Fruit fly (Drosophila melanogaster) whole organism, embryonic: Measurements from ENCODE around the gene CG6180.

Experiments used
- Atf6 ChIP-seq: fragments of 200-800 bp; sonication (Bioruptor generic); IDR thresholded peaks from 2 replicates; pipeline ENCODE4 v1.3.6; 2022; ENCODE audit warnings: missing biosample characterization, missing genetic modification characterization
- CG10274 ChIP-seq: fragments of 200-800 bp; sonication (Bioruptor generic); optimal IDR thresholded peaks from 3 replicates; lab custom pipeline; 2017; ENCODE audit warnings: missing biosample characterization, mild to moderate bottlenecking, missing genetic modification characterization
- CG13775 ChIP-seq: fragments of 200-800 bp; sonication (Bioruptor generic); optimal IDR thresholded peaks from 3 replicates; lab custom pipeline; 2017; ENCODE audit warnings: missing biosample characterization, mild to moderate bottlenecking, missing genetic modification characterization
- CG14014 ChIP-seq: fragments of 200-800 bp; sonication (Bioruptor generic); IDR thresholded peaks from 2 replicates; pipeline ENCODE4 v1.3.6; 2022; ENCODE audit warnings: missing biosample characterization, missing genetic modification characterization
- CG15269 ChIP-seq: fragments of 200-800 bp; sonication (Bioruptor generic); optimal IDR thresholded peaks from 2 replicates; lab custom pipeline; 2018; ENCODE audit warnings: missing biosample characterization, mild to moderate bottlenecking, missing genetic modification characterization, moderate library complexity
- CG1602 ChIP-seq: fragments of 200-800 bp; sonication (Bioruptor generic); optimal IDR thresholded peaks from 3 replicates; lab custom pipeline; 2016; ENCODE audit warnings: missing biosample characterization, missing genetic modification characterization
- CG16779 ChIP-seq: fragments of 200-800 bp; sonication (Bioruptor generic); IDR thresholded peaks from 2 replicates; pipeline ENCODE4 v1.3.6; 2022; ENCODE audit warnings: missing biosample characterization, missing genetic modification characterization
- CG16863 ChIP-seq: fragments of 200-800 bp; sonication (Bioruptor generic); optimal IDR thresholded peaks from 3 replicates; lab custom pipeline; 2016; ENCODE audit warnings: missing biosample characterization, missing genetic modification characterization
- CG17385 ChIP-seq: fragments of 200-800 bp; sonication (Bioruptor generic); optimal IDR thresholded peaks from 3 replicates; lab custom pipeline; 2018; ENCODE audit warnings: missing biosample characterization, mild to moderate bottlenecking, missing genetic modification characterization
- CG17912 ChIP-seq: fragments of 200-800 bp; sonication (Bioruptor generic); optimal IDR thresholded peaks from 2 replicates; lab custom pipeline; 2018; ENCODE audit warnings: missing biosample characterization, mild to moderate bottlenecking, missing genetic modification characterization
- CG1792 ChIP-seq: fragments of 200-800 bp; sonication (Bioruptor generic); optimal IDR thresholded peaks from 2 replicates; lab custom pipeline; 2016; ENCODE audit warnings: missing biosample characterization, missing genetic modification characterization
- CG18619 ChIP-seq: fragments of 200-800 bp; sonication (Bioruptor generic); optimal IDR thresholded peaks from 3 replicates; lab custom pipeline; 2017; ENCODE audit warnings: missing biosample characterization, mild to moderate bottlenecking, missing genetic modification characterization
- CG2120 ChIP-seq: fragments of 200-800 bp; sonication (Bioruptor generic); optimal IDR thresholded peaks from 3 replicates; lab custom pipeline; 2016; ENCODE audit warnings: missing biosample characterization, missing genetic modification characterization
- CG34224 ChIP-seq: fragments of 200-800 bp; sonication (Bioruptor generic); IDR thresholded peaks from 3 replicates; pipeline ENCODE4 v1.3.6; 2022; ENCODE audit warnings: missing biosample characterization, missing genetic modification characterization; ENCODE audit not compliant: partially characterized antibody
- CG34376 ChIP-seq: fragments of 200-800 bp; sonication (Bioruptor generic); optimal IDR thresholded peaks from 2 replicates; lab custom pipeline; 2018; ENCODE audit warnings: missing biosample characterization, mild to moderate bottlenecking, missing genetic modification characterization
- CG3847 ChIP-seq: fragments of 200-800 bp; sonication (Bioruptor generic); IDR thresholded peaks from 2 replicates; pipeline ENCODE4 v1.3.6; 2022; ENCODE audit warnings: missing biosample characterization, missing genetic modification characterization
- CG42726 ChIP-seq: fragments of 200-800 bp; sonication (Bioruptor generic); IDR thresholded peaks from 2 replicates; pipeline ENCODE4 v1.3.6; 2022; ENCODE audit warnings: missing biosample characterization, missing genetic modification characterization; ENCODE audit not compliant: partially characterized antibody
- CG4404 ChIP-seq: fragments of 200-800 bp; sonication (Bioruptor generic); IDR thresholded peaks from 2 replicates; pipeline ENCODE4 v1.3.6; 2022; ENCODE audit warnings: missing biosample characterization, missing genetic modification characterization
- CG6683 ChIP-seq: fragments of 200-800 bp; sonication (Bioruptor generic); optimal IDR thresholded peaks from 2 replicates; lab custom pipeline; 2017; ENCODE audit warnings: missing biosample characterization, mild to moderate bottlenecking, missing genetic modification characterization, missing genetic modification reagents
- CG6854 ChIP-seq: fragments of 200-800 bp; sonication (Bioruptor generic); optimal IDR thresholded peaks from 3 replicates; lab custom pipeline; 2017; ENCODE audit warnings: missing biosample characterization, mild to moderate bottlenecking, missing genetic modification characterization
- CG7786 ChIP-seq: fragments of 200-800 bp; sonication (Bioruptor generic); optimal IDR thresholded peaks from 2 replicates; lab custom pipeline; 2016; ENCODE audit warnings: missing biosample characterization, missing genetic modification characterization
- CG9876 ChIP-seq: fragments of 200-800 bp; sonication (Bioruptor generic); optimal IDR thresholded peaks from 2 replicates; lab custom pipeline; 2016; ENCODE audit warnings: missing biosample characterization, missing genetic modification characterization
- CrebB ChIP-seq: fragments of 200-800 bp; sonication (Bioruptor generic); optimal IDR thresholded peaks from 3 replicates; lab custom pipeline; 2018; ENCODE audit warnings: missing biosample characterization, mild to moderate bottlenecking, missing genetic modification characterization
- Eip74EF ChIP-seq, 2 experiments: fragments of 200-800 bp in 1 of 2; fragments of >200 bp in 1 of 2; sonication (Bioruptor generic) in 1 of 2; optimal IDR thresholded peaks; 2 replicates each; lab custom pipeline; 2017 to 2019; ENCODE audit warnings: missing biosample characterization in 2 of 2, missing genetic modification characterization in 2 of 2, mild to moderate bottlenecking in 1 of 2, moderate library complexity in 1 of 2
- Fer3 ChIP-seq: fragments of 200-800 bp; sonication (Bioruptor generic); optimal IDR thresholded peaks from 2 replicates; lab custom pipeline; 2018; ENCODE audit warnings: missing biosample characterization, mild to moderate bottlenecking, missing genetic modification characterization, moderate library complexity
- H2.0 ChIP-seq: fragments of 200-800 bp; sonication (Bioruptor generic); IDR thresholded peaks from 2 replicates; pipeline ENCODE4 v1.3.6; 2022; ENCODE audit warnings: missing biosample characterization, missing genetic modification characterization
- HLH54F ChIP-seq: fragments of 200-800 bp; sonication (Bioruptor generic); optimal IDR thresholded peaks from 3 replicates; lab custom pipeline; 2016; ENCODE audit warnings: missing biosample characterization, missing genetic modification characterization
- Hsf ChIP-seq: fragments of 200-800 bp; sonication (Bioruptor generic); optimal IDR thresholded peaks from 3 replicates; lab custom pipeline; 2016; ENCODE audit warnings: missing biosample characterization, missing genetic modification characterization
- Kr ChIP-seq: fragments of 200-800 bp; sonication (Bioruptor generic); optimal IDR thresholded peaks from 2 replicates; lab custom pipeline; 2017; ENCODE audit warnings: missing biosample characterization, mild to moderate bottlenecking, missing genetic modification characterization
- MTF-1 ChIP-seq: fragments of 200-800 bp; sonication (Bioruptor generic); optimal IDR thresholded peaks from 2 replicates; lab custom pipeline; 2018; ENCODE audit warnings: missing biosample characterization, mild to moderate bottlenecking, missing genetic modification characterization, borderline replicate concordance
- Nf-YA ChIP-seq: fragments of 200-800 bp; sonication (Bioruptor generic); IDR thresholded peaks from 2 replicates; pipeline ENCODE4 v1.3.6; 2022; ENCODE audit warnings: missing biosample characterization, missing genetic modification characterization
- PHDP ChIP-seq: fragments of 200-800 bp; sonication (Bioruptor generic); optimal IDR thresholded peaks from 3 replicates; lab custom pipeline; 2018; ENCODE audit warnings: missing biosample characterization, mild to moderate bottlenecking, missing genetic modification characterization, moderate library complexity
- Rfx ChIP-seq: fragments of 200-800 bp; sonication (Bioruptor generic); IDR thresholded peaks from 2 replicates; pipeline ENCODE4 v1.3.6; 2022; ENCODE audit warnings: missing biosample characterization, missing genetic modification characterization
- Sry-β ChIP-seq: fragments of 200-800 bp; sonication (Bioruptor generic); optimal IDR thresholded peaks from 2 replicates; lab custom pipeline; 2018; ENCODE audit warnings: missing biosample characterization, mild to moderate bottlenecking, missing genetic modification characterization, moderate library complexity
- cad ChIP-seq: fragments of >200 bp; optimal IDR thresholded peaks from 2 replicates; lab custom pipeline; 2017; ENCODE audit warnings: missing biosample characterization, missing genetic modification characterization
- crc ChIP-seq: fragments of 200-800 bp; sonication (Bioruptor generic); optimal IDR thresholded peaks from 2 replicates; lab custom pipeline; 2016; ENCODE audit warnings: missing biosample characterization, missing genetic modification characterization
- da ChIP-seq: fragments of 200-800 bp; sonication (Bioruptor generic); optimal IDR thresholded peaks from 2 replicates; lab custom pipeline; 2016; ENCODE audit warnings: missing biosample characterization, missing genetic modification characterization
- dmrt11E ChIP-seq: fragments of 200-800 bp; sonication (Bioruptor generic); optimal IDR thresholded peaks from 3 replicates; lab custom pipeline; 2018; ENCODE audit warnings: missing biosample characterization, mild to moderate bottlenecking, missing genetic modification characterization, moderate library complexity
- fd64A ChIP-seq: fragments of 200-800 bp; sonication (Bioruptor generic); optimal IDR thresholded peaks from 3 replicates; lab custom pipeline; 2018; ENCODE audit warnings: missing biosample characterization, mild to moderate bottlenecking, missing genetic modification characterization
- fd96Cb ChIP-seq: fragments of 200-800 bp; sonication (Bioruptor generic); optimal IDR thresholded peaks from 2 replicates; lab custom pipeline; 2018; ENCODE audit warnings: missing biosample characterization, mild to moderate bottlenecking, missing genetic modification characterization, moderate library complexity
- gce ChIP-seq: fragments of 200-800 bp; sonication (Bioruptor generic); IDR thresholded peaks from 3 replicates; pipeline ENCODE4 v1.3.6; 2022; ENCODE audit warnings: missing biosample characterization, missing genetic modification characterization
- lab ChIP-seq: fragments of 200-800 bp; sonication (Bioruptor generic); optimal IDR thresholded peaks from 3 replicates; lab custom pipeline; 2017; ENCODE audit warnings: missing biosample characterization, missing genetic modification characterization, mild to moderate bottlenecking, moderate library complexity, missing genetic modification reagents
- run ChIP-seq: fragments of 200-800 bp; sonication (Bioruptor generic); optimal IDR thresholded peaks from 3 replicates; lab custom pipeline; 2018; ENCODE audit warnings: missing biosample characterization, mild to moderate bottlenecking, missing genetic modification characterization
- sisA ChIP-seq: fragments of 200-800 bp; sonication (Bioruptor generic); IDR thresholded peaks from 2 replicates; pipeline ENCODE4 v1.3.6; 2022; ENCODE audit warnings: missing biosample characterization, missing genetic modification characterization
- tll ChIP-seq, 2 experiments: fragments of 200-800 bp in 1 of 2; fragments of >200 bp in 1 of 2; sonication (Bioruptor generic) in 1 of 2; optimal IDR thresholded peaks; 2 replicates each; lab custom pipeline; 2017 to 2019; ENCODE audit warnings: missing biosample characterization in 2 of 2, missing genetic modification characterization in 2 of 2, mild to moderate bottlenecking in 1 of 2, moderate library complexity in 1 of 2
- tna ChIP-seq: fragments of 200-800 bp; sonication (Bioruptor generic); IDR thresholded peaks from 2 replicates; pipeline ENCODE4 v1.3.6; 2022; ENCODE audit warnings: missing biosample characterization, missing genetic modification characterization; ENCODE audit not compliant: partially characterized antibody
- zen ChIP-seq: fragments of 200-800 bp; sonication (Bioruptor generic); optimal IDR thresholded peaks from 3 replicates; lab custom pipeline; 2018; ENCODE audit warnings: missing biosample characterization, mild to moderate bottlenecking, missing genetic modification characterization, moderate library complexity
- zf30C ChIP-seq: fragments of 200-800 bp; sonication (Bioruptor generic); optimal IDR thresholded peaks from 3 replicates; lab custom pipeline; 2018; ENCODE audit warnings: missing biosample characterization, mild to moderate bottlenecking, missing genetic modification characterization

CG6180 gene

DNA sequence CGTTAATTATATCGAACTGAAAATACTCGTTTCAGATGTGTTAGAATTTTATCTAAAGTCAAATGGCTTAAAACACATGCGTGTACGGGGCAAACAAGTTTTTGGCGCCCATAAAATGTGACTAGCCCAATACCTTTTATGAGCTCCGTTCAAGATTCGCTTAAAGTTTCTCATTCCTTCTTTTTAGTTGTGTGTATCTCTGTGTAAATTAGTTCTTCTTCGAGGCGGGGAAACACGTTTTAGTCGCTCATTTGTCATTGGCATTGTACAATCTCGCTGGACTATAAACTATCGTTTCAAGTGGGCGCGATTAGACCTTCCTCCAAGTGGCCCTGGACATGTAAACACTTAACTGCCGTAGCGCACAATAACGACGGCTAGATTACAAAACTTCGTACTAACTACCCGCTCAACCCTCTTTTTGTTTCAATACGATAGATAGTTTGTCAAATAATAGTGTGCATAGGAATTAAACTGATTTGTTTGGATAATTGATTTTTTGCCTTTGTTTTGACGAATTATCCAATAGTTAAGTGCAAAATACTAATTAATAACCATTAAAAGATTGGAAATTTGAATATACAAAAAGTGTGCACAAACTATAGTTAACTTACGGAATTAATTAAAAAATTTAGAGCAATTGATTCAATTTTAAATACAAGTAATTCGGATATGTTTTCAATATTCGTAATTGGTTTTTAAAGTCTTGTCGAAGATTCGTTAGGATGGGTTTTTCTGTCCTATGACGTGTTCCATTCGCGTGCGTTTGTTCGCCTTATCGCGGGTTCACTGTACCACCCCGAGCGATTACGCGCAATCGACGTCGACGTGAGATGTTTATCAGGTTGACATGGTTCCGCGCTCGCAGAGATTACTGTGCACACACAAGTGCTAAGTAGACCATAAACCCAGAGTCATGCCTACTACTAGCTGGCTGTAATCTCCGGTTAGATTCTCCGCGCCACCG, 13.3 kb downstream of the CG6180 start (continued):
- TF ChIP-seq CG15269 (tag; lab: Kevin White, UChicago) (peak; percentile 62), PHDP (tag; lab: Kevin White, UChicago) (peak; percentile 39), CG4404 (GFP tag; lab: Robert Waterston, UW) (no peak), Rfx (GFP tag; lab: Robert Waterston, UW) (peak; percentile 60), Nf-YA (no peak), H2.0 (GFP tag; lab: Robert Waterston, UW) (0 out of 2 replicates have a peak, but pooled peaks have one; percentile 7), CrebB (tag; lab: Kevin White, UChicago) (no peak), CG10274 (GFP tag; lab: Kevin White, UChicago) (no peak), CG18619 (peak; percentile 22), Atf6 (GFP tag; lab: Robert Waterston, UW) (peak; percentile 76), sisA (peak; percentile 50; the same call in 1 of the 2 replicates), CG14014 (peak; percentile 59), CG3847 (GFP tag; lab: Robert Waterston, UW) (peak; percentile 35; the same call in 1 of the 2 replicates), CG16779 (GFP tag; lab: Robert Waterston, UW) (no peak), CG34376 (GFP tag; lab: Kevin White, UChicago) (peak; percentile 59), HLH54F (GFP tag; lab: Kevin White, UChicago) (peak; percentile 27), Eip74EF (GFP tag; optimal IDR thresholded peaks at IDR 0.05; lab: Kevin White, UChicago) (no peak), Sry-β (no peak), CG9876 (GFP tag; lab: Kevin White, UChicago) (no peak), fd96Cb (tag; lab: Kevin White, UChicago) (no peak), CG1602 (no peak), fd64A (GFP tag; lab: Kevin White, UChicago) (no peak), CG17912 (no peak), zen (tag; lab: Kevin White, UChicago) (no peak), gce (GFP tag; lab: Robert Waterston, UW) (no peak), CG2120 (peak; percentile 62), CG1792 (GFP tag; lab: Kevin White, UChicago) (no peak), CG6854 (no peak), Fer3 (tag; lab: Kevin White, UChicago) (peak; percentile 61), Kr (GFP tag; lab: Kevin White, UChicago) (no peak), zf30C (no peak), CG13775 (GFP tag; lab: Kevin White, UChicago) (no peak), CG42726 (GFP tag; lab: Robert Waterston, UW) (no peak), crc (GFP tag; lab: Kevin White, UChicago) (peak; percentile 15), tna (GFP tag; lab: Robert Waterston, UW) (no peak), run (tag; lab: Kevin White, UChicago) (no peak), da (GFP tag; lab: Kevin White, UChicago) (no peak), CG17385 (GFP tag; lab: Kevin White, UChicago) (no peak), MTF-1 (GFP tag; lab: Kevin White, UChicago) (no peak), lab (GFP tag; lab: Kevin White, UChicago) (peak; percentile 69), CG34224 (GFP tag; lab: Robert Waterston, UW) (no peak), CG16863 (no peak), CG7786 (GFP tag; lab: Kevin White, UChicago) (peak; percentile 16), cad (no peak), CG6683 (peak; percentile 50), dmrt11E (tag; lab: Kevin White, UChicago) (no peak), tll (GFP tag; optimal IDR thresholded peaks at IDR 0.05; lab: Kevin White, UChicago) (no peak), Hsf (GFP tag; lab: Kevin White, UChicago) (peak; percentile 26)
